Worm (Caenorhabditis elegans) whole organism, young adult: ENCODE data around the gene T21C9.9.
A peak's percentile ranks its signal among the peaks of the same experiment; 100 is the strongest.

Experiments
- B0019.2 ChIP-seq: fragments of 200-800 bp; sonication (Bioruptor generic); conservative IDR thresholded peaks from 2 replicates; pipeline ENCODE4 v1.3.6; 2022; ENCODE audit warnings: missing genetic modification reagents, missing genetic modification characterization, missing compliant biosample characterization
- C06A6.2 ChIP-seq: fragments of 200-800 bp; sonication (Bioruptor generic); conservative IDR thresholded peaks from 2 replicates; pipeline ENCODE4 v1.3.6; 2022; ENCODE audit warnings: missing genetic modification characterization, missing compliant biosample characterization
- C17E4.6 ChIP-seq: fragments of 200-800 bp; sonication (Bioruptor generic); IDR thresholded peaks from 2 replicates; pipeline ENCODE4 v1.3.6; 2022; ENCODE audit warnings: missing genetic modification reagents, missing genetic modification characterization, missing compliant biosample characterization
- D2030.7 ChIP-seq: fragments of 200-800 bp; sonication (Bioruptor generic); IDR thresholded peaks from 2 replicates; pipeline ENCODE4 v1.3.6; 2022; ENCODE audit warnings: missing genetic modification reagents, missing genetic modification characterization, missing compliant biosample characterization
- F22D6.2 ChIP-seq: sonication (generic microtip); optimal IDR thresholded peaks from 2 replicates; lab custom pipeline; 2016; ENCODE audit warnings: mild to moderate bottlenecking, missing genetic modification characterization, missing compliant biosample characterization
- F33H1.4 ChIP-seq: fragments of 200-800 bp; sonication (Bioruptor generic); IDR thresholded peaks from 2 replicates; pipeline ENCODE4 v1.3.6; 2022; ENCODE audit warnings: missing genetic modification reagents, missing genetic modification characterization, missing compliant biosample characterization
- K11D2.4 ChIP-seq: fragments of 200-800 bp; sonication (Bioruptor generic); IDR thresholded peaks from 2 replicates; pipeline ENCODE4 v1.3.6; 2022; ENCODE audit warnings: missing genetic modification reagents, missing genetic modification characterization, missing compliant biosample characterization
- Y53F4B.3 ChIP-seq: fragments of 200-800 bp; sonication (Bioruptor generic); IDR thresholded peaks from 2 replicates; pipeline ENCODE4 v1.3.6; 2022; ENCODE audit warnings: missing genetic modification reagents, missing genetic modification characterization, missing compliant biosample characterization
- Y56A3A.18 ChIP-seq: fragments of 200-800 bp; sonication (Bioruptor generic); IDR thresholded peaks from 2 replicates; pipeline ENCODE4 v1.3.6; 2022; ENCODE audit warnings: missing genetic modification reagents, missing genetic modification characterization, missing compliant biosample characterization
- ZK185.1 ChIP-seq: sonication (generic microtip); optimal IDR thresholded peaks from 2 replicates; lab custom pipeline; 2016; ENCODE audit warnings: mild to moderate bottlenecking, missing genetic modification characterization, missing compliant biosample characterization; ENCODE audit not compliant: poor library complexity, severe bottlenecking
- atf-7 ChIP-seq: sonication (generic microtip); optimal IDR thresholded peaks from 2 replicates; lab custom pipeline; 2017; ENCODE audit warnings: mild to moderate bottlenecking, missing genetic modification characterization, missing compliant biosample characterization
- attf-6 ChIP-seq: fragments of 200-800 bp; sonication (Bioruptor generic); IDR thresholded peaks from 2 replicates; pipeline ENCODE4 v1.3.6; 2022; ENCODE audit warnings: missing genetic modification reagents, missing genetic modification characterization, missing compliant biosample characterization
- dox-1 ChIP-seq: fragments of 200-800 bp; sonication (Bioruptor generic); IDR thresholded peaks from 2 replicates; pipeline ENCODE4 v1.3.6; 2022; ENCODE audit warnings: missing genetic modification reagents, missing genetic modification characterization, missing compliant biosample characterization
- dpff-1 ChIP-seq: sonication (generic microtip); optimal IDR thresholded peaks from 2 replicates; lab custom pipeline; 2017; ENCODE audit warnings: mild to moderate bottlenecking, missing genetic modification characterization, missing compliant biosample characterization
- egl-44 ChIP-seq: fragments of 200-800 bp; sonication (Bioruptor generic); IDR thresholded peaks from 2 replicates; pipeline ENCODE4 v1.3.6; 2022; ENCODE audit warnings: missing genetic modification reagents, missing genetic modification characterization, missing compliant biosample characterization
- egrh-3 ChIP-seq: fragments of 200-800 bp; sonication (Bioruptor generic); IDR thresholded peaks from 2 replicates; pipeline ENCODE4 v1.3.6; 2022; ENCODE audit warnings: missing genetic modification reagents, missing genetic modification characterization, missing compliant biosample characterization
- ets-4 ChIP-seq: fragments of 200-800 bp; sonication (Bioruptor generic); optimal IDR thresholded peaks from 2 replicates; lab custom pipeline; 2018; ENCODE audit warnings: mild to moderate bottlenecking, missing genetic modification characterization, missing compliant biosample characterization
- fkh-3 ChIP-seq: sonication (generic microtip); optimal IDR thresholded peaks from 2 replicates; lab custom pipeline; 2016; ENCODE audit warnings: mild to moderate bottlenecking, missing genetic modification characterization, missing compliant biosample characterization
- gei-17 ChIP-seq: fragments of 200-800 bp; sonication (Bioruptor generic); optimal IDR thresholded peaks from 2 replicates; lab custom pipeline; 2018; ENCODE audit warnings: mild to moderate bottlenecking, missing genetic modification characterization, missing compliant biosample characterization
- hmg-20 ChIP-seq: fragments of 200-800 bp; sonication (Bioruptor generic); IDR thresholded peaks from 2 replicates; pipeline ENCODE4 v1.3.6; 2022; ENCODE audit warnings: missing genetic modification reagents, missing genetic modification characterization, missing compliant biosample characterization
- lsy-27 ChIP-seq: sonication (generic microtip); optimal IDR thresholded peaks from 2 replicates; lab custom pipeline; 2017; ENCODE audit warnings: missing genetic modification characterization, mild to moderate bottlenecking, missing compliant biosample characterization, antibody characterized with exemption, missing genotype, borderline replicate concordance; ENCODE audit not compliant: insufficient read depth
- madf-8 ChIP-seq: fragments of 200-800 bp; sonication (Bioruptor generic); conservative IDR thresholded peaks from 2 replicates; pipeline ENCODE4 v1.3.6; 2022; ENCODE audit warnings: missing genetic modification reagents, missing genetic modification characterization, missing compliant biosample characterization
- mes-4 ChIP-seq: sonication (generic microtip); optimal IDR thresholded peaks from 2 replicates; lab custom pipeline; 2016; ENCODE audit warnings: missing genotype, missing genetic modification characterization, missing compliant biosample characterization
- mxl-1 ChIP-seq: sonication (generic microtip); optimal IDR thresholded peaks from 2 replicates; lab custom pipeline; 2016; ENCODE audit warnings: missing genetic modification characterization, missing compliant biosample characterization
- nhr-120 ChIP-seq: fragments of 200-800 bp; sonication (Bioruptor generic); IDR thresholded peaks from 2 replicates; pipeline ENCODE4 v1.3.6; 2022; ENCODE audit warnings: missing genetic modification characterization, missing compliant biosample characterization
- nhr-27 ChIP-seq: fragments of 200-800 bp; sonication (Bioruptor generic); optimal IDR thresholded peaks from 2 replicates; lab custom pipeline; 2018; ENCODE audit warnings: mild to moderate bottlenecking, missing genetic modification characterization, moderate library complexity, missing compliant biosample characterization
- nhr-80 ChIP-seq: sonication (generic microtip); optimal IDR thresholded peaks from 2 replicates; lab custom pipeline; 2016; ENCODE audit warnings: missing genetic modification characterization, missing compliant biosample characterization
- rcor-1 ChIP-seq: fragments of 200-800 bp; sonication (Bioruptor generic); IDR thresholded peaks from 2 replicates; pipeline ENCODE4 v1.3.6; 2022; ENCODE audit warnings: missing genetic modification reagents, missing genetic modification characterization, missing compliant biosample characterization
- snpc-1.1 ChIP-seq: sonication (generic microtip); optimal IDR thresholded peaks from 2 replicates; lab custom pipeline; 2017; ENCODE audit warnings: missing genetic modification characterization, mild to moderate bottlenecking, missing compliant biosample characterization, antibody characterized with exemption, moderate library complexity, missing genotype, missing genetic modification reagents; ENCODE audit not compliant: insufficient read depth
- snpc-3.4 ChIP-seq: sonication (generic microtip); optimal IDR thresholded peaks from 2 replicates; lab custom pipeline; 2017; ENCODE audit warnings: missing genetic modification characterization, mild to moderate bottlenecking, missing compliant biosample characterization, antibody characterized with exemption, moderate library complexity, missing genotype, missing genetic modification reagents
- tlf-1 ChIP-seq: fragments of 200-800 bp; sonication (Bioruptor generic); optimal IDR thresholded peaks from 2 replicates; lab custom pipeline; 2018; ENCODE audit warnings: mild to moderate bottlenecking, missing genetic modification characterization, missing compliant biosample characterization
- unc-62 ChIP-seq: fragments of 150-350 bp; optimal IDR thresholded peaks from 2 replicates; lab custom pipeline; 2014; ENCODE audit warnings: missing biosample characterization, missing genetic modification reagents, missing genetic modification characterization
- zfh-2 ChIP-seq: fragments of 200-800 bp; sonication (Bioruptor generic); conservative IDR thresholded peaks from 2 replicates; pipeline ENCODE4 v1.3.6; 2022; ENCODE audit warnings: missing genetic modification reagents, missing genetic modification characterization, missing compliant biosample characterization
- ztf-18 ChIP-seq: sonication (generic microtip); optimal IDR thresholded peaks from 2 replicates; lab custom pipeline; 2016; ENCODE audit warnings: missing genotype, mild to moderate bottlenecking, missing genetic modification characterization, missing compliant biosample characterization
- ztf-25 ChIP-seq: fragments of 200-800 bp; sonication (Bioruptor generic); IDR thresholded peaks from 2 replicates; pipeline ENCODE4 v1.3.6; 2022; ENCODE audit warnings: missing genetic modification reagents, missing genetic modification characterization, missing compliant biosample characterization
- ztf-28 ChIP-seq: fragments of 200-800 bp; sonication (Bioruptor generic); IDR thresholded peaks from 2 replicates; pipeline ENCODE4 v1.3.6; 2022; ENCODE audit warnings: missing genetic modification reagents, missing genetic modification characterization, missing compliant biosample characterization

Gene T21C9.9

ce11 chrV:10594810-10595209, 2.4 kb upstream of the T21C9.9 start, which contains the start of gene T21C9.11:
TSS of gene T21C9.11 (minus strand) at chrV:10594910.
- no peak for TF ChIP-seq Y56A3A.18 (GFP tag; lab: Robert Waterston, UW)
- TF ChIP-seq nhr-120 = no peak
- TF ChIP-seq unc-62 (GFP tag; lab: Kevin White, UChicago) = no peak
- TF ChIP-seq atf-7 (tag; lab: Kevin White, UChicago) = no peak
- no peak for TF ChIP-seq mes-4 (tag; lab: Kevin White, UChicago)
- TF ChIP-seq B0019.2 (GFP tag; lab: Robert Waterston, UW) = no peak
- no peak for TF ChIP-seq ztf-25 (GFP tag; lab: Robert Waterston, UW)
- no peak for TF ChIP-seq zfh-2

- peak; percentile 91 for TF ChIP-seq unc-62 (GFP tag; lab: Kevin White, UChicago)
- TF ChIP-seq nhr-80 (tag; lab: Kevin White, UChicago) = peak; percentile 50
- no peak for TF ChIP-seq mes-4 (tag; lab: Kevin White, UChicago)
- no peak for TF ChIP-seq dpff-1
- TF ChIP-seq tlf-1 (GFP tag; lab: Kevin White, UChicago) = no peak
- no peak for TF ChIP-seq dox-1 (GFP tag; lab: Robert Waterston, UW)
These were observed 2.4 kb downstream of the T21C9.9 start, which contains the start of gene ttr-23 for ce11 chrV:10589774-10590528. TSS of gene ttr-23 (minus strand) at chrV:10589860.

ce11 chrV:10588694-10589093, 3.7 kb downstream of the T21C9.9 start, which contains the start of gene srg-32:
TSS of gene srg-32 (minus strand) at chrV:10588794.
- no peak for TF ChIP-seq unc-62 (GFP tag; lab: Kevin White, UChicago)
- TF ChIP-seq B0019.2 (GFP tag; lab: Robert Waterston, UW) = no peak

ce11 chrV:10581837-10582300, 10.5 kb downstream of the T21C9.9 start, which contains the start of gene T21C9.6:
TSS of gene T21C9.6 (plus strand) at chrV:10581887.
- TF ChIP-seq F33H1.4 (GFP tag; lab: Robert Waterston, UW) = no peak
- TF ChIP-seq nhr-27 (tag; lab: Kevin White, UChicago) = no peak
- TF ChIP-seq nhr-80 (tag; lab: Kevin White, UChicago) = peak; percentile 16
- no peak for TF ChIP-seq zfh-2
- no peak for TF ChIP-seq D2030.7 (GFP tag; lab: Robert Waterston, UW)
- TF ChIP-seq snpc-3.4 (tag; lab: Kevin White, UChicago) = no peak
- TF ChIP-seq ZK185.1 (tag; lab: Kevin White, UChicago) = no peak

ce11 chrV:10580638-10581037, 11.7 kb downstream of the T21C9.9 start:
- TF ChIP-seq ztf-28 (GFP tag; lab: Robert Waterston, UW) (no peak), nhr-80 (tag; lab: Kevin White, UChicago) (peak; percentile 56), mxl-1 (tag; lab: Kevin White, UChicago) (no peak)

ce11 chrV:10578938-10579337, 13.4 kb downstream of the T21C9.9 start, which contains the start of the genes erh-1 and lpd-9:
TSS of gene erh-1 (minus strand) at chrV:10579141.
TSS of gene lpd-9 (plus strand) at chrV:10579305.
- peak; percentile 23 for TF ChIP-seq gei-17 (GFP tag; lab: Kevin White, UChicago)
- peak; percentile 60 for TF ChIP-seq rcor-1 (GFP tag; lab: Robert Waterston, UW)
- TF ChIP-seq ztf-18 (tag; lab: Kevin White, UChicago) = peak; percentile 98
- TF ChIP-seq Y53F4B.3 (GFP tag; lab: Robert Waterston, UW) = no peak
- TF ChIP-seq ets-4 = no peak
- no peak for TF ChIP-seq snpc-1.1
- peak; percentile 34 for TF ChIP-seq F22D6.2 (tag; lab: Kevin White, UChicago)
- TF ChIP-seq fkh-3 = no peak
- TF ChIP-seq egl-44 (GFP tag; lab: Robert Waterston, UW) = no peak
- TF ChIP-seq attf-6 (GFP tag; lab: Robert Waterston, UW) = 0 out of 2 replicates have a peak, but pooled peaks have one; percentile 38
- no peak for TF ChIP-seq C06A6.2 (GFP tag; lab: Robert Waterston, UW)
- no peak for TF ChIP-seq egrh-3 (GFP tag; lab: Robert Waterston, UW)
- TF ChIP-seq tlf-1 (GFP tag; lab: Kevin White, UChicago) = peak; percentile 49
- TF ChIP-seq madf-8 (GFP tag; lab: Robert Waterston, UW) = peak; percentile 40; the same call in 1 of the 2 replicates
- no peak for TF ChIP-seq ztf-28 (GFP tag; lab: Robert Waterston, UW)
- TF ChIP-seq hmg-20 (GFP tag; lab: Robert Waterston, UW) = peak; percentile 48; the same call in 1 of the 2 replicates
- TF ChIP-seq C17E4.6 = no peak
- TF ChIP-seq lsy-27 = no peak
- TF ChIP-seq K11D2.4 = peak; percentile 63; the same call in 1 of the 2 replicates
